Worm (Caenorhabditis elegans) whole organism, L4 larva: Measurements from ENCODE around the gene dmsr-12.

Experiments
- F44E2.7 ChIP-seq: fragments of 200-800 bp; sonication (Bioruptor generic); IDR thresholded peaks from 2 replicates; pipeline ENCODE4 v2.1.2; 2022; ENCODE audit warnings: missing genetic modification characterization, missing compliant biosample characterization
- ama-1 ChIP-seq: fragments of 150-350 bp; optimal IDR thresholded peaks from 2 replicates; lab custom pipeline; 2014; ENCODE audit warnings: inconsistent platforms, mixed read lengths
- sdz-12 ChIP-seq: fragments of 200-800 bp; sonication (Bioruptor generic); optimal IDR thresholded peaks from 2 replicates; lab custom pipeline; 2018; ENCODE audit warnings: mild to moderate bottlenecking, missing genetic modification characterization, missing compliant biosample characterization
- tag-97 ChIP-seq: fragments of 200-800 bp; sonication (Bioruptor generic); IDR thresholded peaks from 2 replicates; pipeline ENCODE4 v1.3.6; 2022; ENCODE audit warnings: missing genetic modification characterization, missing compliant biosample characterization

DNA sequence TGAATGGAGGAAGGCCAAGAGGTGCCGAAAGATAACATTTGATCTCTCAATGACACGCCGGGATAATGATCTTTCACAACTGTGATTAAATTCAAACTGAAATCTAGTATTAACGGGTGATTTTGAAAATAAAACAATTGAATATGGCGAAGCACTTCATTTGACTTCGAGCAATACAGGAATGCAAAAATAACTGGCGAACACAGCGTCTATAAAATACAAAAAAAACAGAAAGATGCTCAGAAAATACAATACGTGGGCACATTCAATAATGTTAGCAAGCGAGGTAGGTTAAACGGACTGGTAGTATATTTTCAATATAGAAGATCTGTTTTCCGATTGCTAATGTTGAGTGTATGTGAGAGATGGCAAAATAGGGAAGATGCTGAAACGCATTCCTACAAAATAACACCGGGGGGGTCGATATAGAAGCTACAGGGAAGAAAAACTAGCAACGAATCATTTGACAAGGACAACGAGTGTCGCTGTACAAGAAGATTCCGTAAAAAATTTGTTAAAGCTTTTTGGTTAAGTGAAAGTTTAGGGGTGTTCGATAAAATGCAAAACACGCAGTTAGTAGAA lies 23.1 kb downstream of the dmsr-12 start:
- TF ChIP-seq tag-97: no peak
- no peak for TF ChIP-seq ama-1
- no peak for TF ChIP-seq F44E2.7 (GFP tag; lab: Robert Waterston, UW)
- TF ChIP-seq sdz-12 (GFP tag; lab: Kevin White, UChicago): no peak
